Worm (Caenorhabditis elegans) whole organism, L1 larva: ENCODE measurements around the gene F20B6.9.

Experiments used
- F16B12.6 ChIP-seq: fragments of 150-350 bp; optimal IDR thresholded peaks from 2 replicates; lab custom pipeline; 2014; ENCODE audit warnings: missing biosample characterization, missing genetic modification characterization
- Y116A8C.19 ChIP-seq: sonication (generic microtip); optimal IDR thresholded peaks from 2 replicates; lab custom pipeline; 2016; ENCODE audit warnings: missing compliant biosample characterization, missing genetic modification characterization, borderline replicate concordance
- aha-1 ChIP-seq: fragments of 150-350 bp; optimal IDR thresholded peaks from 2 replicates; lab custom pipeline; 2014; ENCODE audit warnings: missing biosample characterization, missing genetic modification characterization
- alr-1 ChIP-seq: fragments of 200-800 bp; sonication (Bioruptor generic); optimal IDR thresholded peaks from 2 replicates; lab custom pipeline; 2018; ENCODE audit warnings: borderline replicate concordance, mild to moderate bottlenecking, missing genetic modification characterization, missing compliant biosample characterization
- ama-1 ChIP-seq: fragments of 150-350 bp; optimal IDR thresholded peaks from 2 replicates; lab custom pipeline; 2014
- blmp-1 ChIP-seq: fragments of 150-350 bp; optimal IDR thresholded peaks from 2 replicates; lab custom pipeline; 2014; ENCODE audit warnings: missing biosample characterization, missing genetic modification characterization
- ceh-63 ChIP-seq: fragments of 200-800 bp; sonication (Bioruptor generic); optimal IDR thresholded peaks from 2 replicates; lab custom pipeline; 2018; ENCODE audit warnings: mild to moderate bottlenecking, missing genetic modification characterization, missing compliant biosample characterization
- ceh-8 ChIP-seq: fragments of 200-800 bp; sonication (Bioruptor generic); optimal IDR thresholded peaks from 2 replicates; lab custom pipeline; 2018; ENCODE audit warnings: mild to moderate bottlenecking, missing genetic modification characterization, moderate library complexity, missing compliant biosample characterization
- ceh-82 ChIP-seq, 3 experiments: fragments of 150-350 bp in 1 of 3; sonication (generic microtip) in 2 of 3; optimal IDR thresholded peaks; 2 replicates each; lab custom pipeline; 2014 to 2017; ENCODE audit warnings: missing biosample characterization in 3 of 3, missing genetic modification characterization in 3 of 3
- ceh-90 ChIP-seq: sonication (generic microtip); optimal IDR thresholded peaks from 2 replicates; lab custom pipeline; 2016; ENCODE audit warnings: missing genetic modification characterization, missing compliant biosample characterization
- dsc-1 ChIP-seq: sonication (generic microtip); optimal IDR thresholded peaks from 2 replicates; lab custom pipeline; 2016; ENCODE audit warnings: mild to moderate bottlenecking, missing genetic modification characterization, missing compliant biosample characterization
- efl-1 ChIP-seq, 4 experiments: fragments of 150-350 bp; optimal IDR thresholded peaks in 3 of 4; peaks in 1 of 4; 1 replicate in 1 of 4; 2 replicates in 3 of 4; lab custom pipeline; 2014; ENCODE audit warnings: missing biosample characterization in 2 of 4, missing genetic modification characterization in 2 of 4, missing genetic modification reagents in 2 of 4
- efl-3 ChIP-seq: fragments of 200-800 bp; sonication (Bioruptor generic); optimal IDR thresholded peaks from 2 replicates; lab custom pipeline; 2018; ENCODE audit warnings: mild to moderate bottlenecking, missing genetic modification characterization, missing compliant biosample characterization
- elt-2 ChIP-seq: sonication (generic microtip); optimal IDR thresholded peaks from 2 replicates; lab custom pipeline; 2016; ENCODE audit warnings: missing genetic modification characterization, mild to moderate bottlenecking, inconsistent platforms, missing compliant biosample characterization, missing genetic modification reagents
- elt-3 ChIP-seq, 6 experiments: fragments of 150-350 bp in 1 of 6; sonication (generic microtip); optimal IDR thresholded peaks; 2 replicates each; lab custom pipeline; 2017 to 2018; ENCODE audit warnings: missing biosample characterization in 6 of 6, missing genetic modification characterization in 6 of 6, inconsistent platforms in 1 of 6
- fkh-4 ChIP-seq: sonication (generic microtip); optimal IDR thresholded peaks from 2 replicates; lab custom pipeline; 2016; ENCODE audit warnings: missing compliant biosample characterization, missing genetic modification characterization, borderline replicate concordance
- fkh-8 ChIP-seq: sonication (generic microtip); optimal IDR thresholded peaks from 2 replicates; lab custom pipeline; 2016; ENCODE audit warnings: mild to moderate bottlenecking, missing genetic modification characterization, missing compliant biosample characterization
- fos-1 ChIP-seq: fragments of 150-350 bp; optimal IDR thresholded peaks from 2 replicates; lab custom pipeline; 2014; ENCODE audit warnings: missing biosample characterization, missing genetic modification characterization
- grh-1 ChIP-seq: fragments of 200-800 bp; sonication (Bioruptor generic); IDR thresholded peaks from 2 replicates; pipeline ENCODE4 v1.3.6; 2022; ENCODE audit warnings: missing genetic modification reagents, missing genetic modification characterization, missing compliant biosample characterization
- hlh-17 ChIP-seq: fragments of 200-800 bp; sonication (Bioruptor generic); optimal IDR thresholded peaks from 2 replicates; lab custom pipeline; 2018; ENCODE audit warnings: missing genetic modification characterization, mild to moderate bottlenecking, missing compliant biosample characterization, moderate library complexity, borderline replicate concordance
- hlh-4 ChIP-seq: sonication (generic microtip); optimal IDR thresholded peaks from 2 replicates; lab custom pipeline; 2016; ENCODE audit warnings: mild to moderate bottlenecking, missing genetic modification characterization, missing compliant biosample characterization
- hpl-2 ChIP-seq: fragments of 150-350 bp; optimal IDR thresholded peaks from 2 replicates; lab custom pipeline; 2014; ENCODE audit warnings: missing biosample characterization, missing genetic modification reagents, missing genetic modification characterization
- irx-1 ChIP-seq: sonication (generic microtip); optimal IDR thresholded peaks from 2 replicates; lab custom pipeline; 2016; ENCODE audit warnings: missing genetic modification characterization, missing compliant biosample characterization
- lir-3 ChIP-seq: sonication (generic microtip); optimal IDR thresholded peaks from 2 replicates; lab custom pipeline; 2016; ENCODE audit warnings: mild to moderate bottlenecking, missing genetic modification characterization, moderate library complexity, missing compliant biosample characterization; ENCODE audit not compliant: poor library complexity
- lsy-2 ChIP-seq, 2 experiments: fragments of 150-350 bp; optimal IDR thresholded peaks; 2 replicates each; lab custom pipeline; 2014; ENCODE audit warnings: missing biosample characterization in 2 of 2, missing genetic modification characterization in 2 of 2
- mab-9 ChIP-seq: fragments of 200-800 bp; sonication (Bioruptor generic); IDR thresholded peaks from 2 replicates; pipeline ENCODE4 v1.3.6; 2022; ENCODE audit warnings: missing genetic modification reagents, missing genetic modification characterization, missing compliant biosample characterization
- mdl-1 ChIP-seq, 2 experiments: fragments of 150-350 bp; optimal IDR thresholded peaks; 2 replicates each; lab custom pipeline; 2014 to 2017; ENCODE audit warnings: missing biosample characterization in 2 of 2, missing genetic modification characterization in 2 of 2, inconsistent platforms in 1 of 2
- mef-2 ChIP-seq: fragments of 150-350 bp; optimal IDR thresholded peaks from 2 replicates; lab custom pipeline; 2014; ENCODE audit warnings: missing biosample characterization, missing genetic modification characterization
- nhr-12 ChIP-seq: sonication (generic microtip); optimal IDR thresholded peaks from 2 replicates; lab custom pipeline; 2017; ENCODE audit warnings: missing biosample characterization, missing genetic modification characterization
- nhr-19 ChIP-seq: fragments of 200-800 bp; sonication (Bioruptor generic); conservative IDR thresholded peaks from 2 replicates; pipeline ENCODE4 v1.3.6; 2022; ENCODE audit warnings: missing genetic modification characterization, missing compliant biosample characterization
- nhr-237 ChIP-seq: fragments of 150-350 bp; optimal IDR thresholded peaks from 2 replicates; lab custom pipeline; 2014; ENCODE audit warnings: missing biosample characterization, missing genetic modification characterization
- nhr-47 ChIP-seq: sonication (generic microtip); optimal IDR thresholded peaks from 2 replicates; lab custom pipeline; 2016; ENCODE audit warnings: mild to moderate bottlenecking, missing genetic modification characterization, moderate library complexity, missing compliant biosample characterization
- nhr-76 ChIP-seq: sonication (generic microtip); optimal IDR thresholded peaks from 2 replicates; lab custom pipeline; 2017; ENCODE audit warnings: missing biosample characterization, missing genetic modification characterization
- nhr-77 ChIP-seq: fragments of 150-350 bp; optimal IDR thresholded peaks from 2 replicates; lab custom pipeline; 2014; ENCODE audit warnings: missing biosample characterization, missing genetic modification characterization
- nhr-85 ChIP-seq: sonication (generic microtip); peaks from one replicate; lab custom pipeline; 2016; ENCODE audit warnings: missing genetic modification characterization, inconsistent platforms, missing compliant biosample characterization
- pax-3 ChIP-seq: fragments of 200-800 bp; sonication (Bioruptor generic); optimal IDR thresholded peaks from 2 replicates; lab custom pipeline; 2018; ENCODE audit warnings: mild to moderate bottlenecking, missing genetic modification characterization, moderate library complexity, missing compliant biosample characterization
- pqm-1 ChIP-seq: sonication (generic microtip); optimal IDR thresholded peaks from 3 replicates; lab custom pipeline; 2017; ENCODE audit warnings: missing biosample characterization, missing genetic modification characterization
- rnt-1 ChIP-seq: sonication (generic microtip); optimal IDR thresholded peaks from 2 replicates; lab custom pipeline; 2016; ENCODE audit warnings: mild to moderate bottlenecking, missing genetic modification characterization, moderate library complexity, missing compliant biosample characterization
- skn-1 ChIP-seq: fragments of 150-350 bp; optimal IDR thresholded peaks from 2 replicates; lab custom pipeline; 2014; ENCODE audit warnings: missing biosample characterization, missing genetic modification characterization
- snpc-4 ChIP-seq: fragments of 150-350 bp; optimal IDR thresholded peaks from 2 replicates; lab custom pipeline; 2014; ENCODE audit warnings: missing biosample characterization, missing genetic modification characterization
- sox-4 ChIP-seq: sonication (generic microtip); optimal IDR thresholded peaks from 2 replicates; lab custom pipeline; 2016; ENCODE audit warnings: missing genetic modification characterization, missing compliant biosample characterization
- sptf-1 ChIP-seq: fragments of 150-350 bp; optimal IDR thresholded peaks from 2 replicates; lab custom pipeline; 2014; ENCODE audit warnings: missing biosample characterization, missing genetic modification characterization
- sup-37 ChIP-seq: fragments of 200-800 bp; sonication (Bioruptor generic); optimal IDR thresholded peaks from 2 replicates; lab custom pipeline; 2018; ENCODE audit warnings: mild to moderate bottlenecking, missing genetic modification characterization, missing compliant biosample characterization
- swsn-7 ChIP-seq: sonication (generic microtip); optimal IDR thresholded peaks from 2 replicates; lab custom pipeline; 2016; ENCODE audit warnings: missing genetic modification characterization, missing compliant biosample characterization
- tbx-2 ChIP-seq: sonication (generic microtip); optimal IDR thresholded peaks from 2 replicates; lab custom pipeline; 2016; ENCODE audit warnings: missing genetic modification characterization, missing compliant biosample characterization
- tlp-1 ChIP-seq: fragments of 150-350 bp; optimal IDR thresholded peaks from 2 replicates; lab custom pipeline; 2014; ENCODE audit warnings: missing biosample characterization, missing genetic modification characterization
- unc-130 ChIP-seq: fragments of 150-350 bp; optimal IDR thresholded peaks from 2 replicates; lab custom pipeline; 2017; ENCODE audit warnings: missing biosample characterization, missing genetic modification characterization, inconsistent platforms
- unc-62 ChIP-seq: fragments of 150-350 bp; optimal IDR thresholded peaks from 2 replicates; lab custom pipeline; 2014; ENCODE audit warnings: missing biosample characterization, missing genetic modification reagents, missing genetic modification characterization
- unc-86 ChIP-seq: sonication (generic microtip); optimal IDR thresholded peaks from 2 replicates; lab custom pipeline; 2016; ENCODE audit warnings: missing genetic modification characterization, missing compliant biosample characterization
- vab-15 ChIP-seq: sonication (generic microtip); optimal IDR thresholded peaks from 2 replicates; lab custom pipeline; 2017; ENCODE audit warnings: missing genotype, mild to moderate bottlenecking, missing genetic modification characterization, missing compliant biosample characterization
- xbp-1 ChIP-seq: sonication (generic microtip); optimal IDR thresholded peaks from 2 replicates; lab custom pipeline; 2016; ENCODE audit warnings: missing genetic modification characterization, missing compliant biosample characterization
- zip-4 ChIP-seq: fragments of 200-800 bp; sonication (Bioruptor generic); optimal IDR thresholded peaks from 2 replicates; lab custom pipeline; 2018; ENCODE audit warnings: mild to moderate bottlenecking, missing genetic modification characterization, moderate library complexity, missing compliant biosample characterization
- ztf-4 ChIP-seq: fragments of 150-350 bp; optimal IDR thresholded peaks from 2 replicates; lab custom pipeline; 2014; ENCODE audit warnings: missing biosample characterization, missing genetic modification characterization

Gene F20B6.9

DNA sequence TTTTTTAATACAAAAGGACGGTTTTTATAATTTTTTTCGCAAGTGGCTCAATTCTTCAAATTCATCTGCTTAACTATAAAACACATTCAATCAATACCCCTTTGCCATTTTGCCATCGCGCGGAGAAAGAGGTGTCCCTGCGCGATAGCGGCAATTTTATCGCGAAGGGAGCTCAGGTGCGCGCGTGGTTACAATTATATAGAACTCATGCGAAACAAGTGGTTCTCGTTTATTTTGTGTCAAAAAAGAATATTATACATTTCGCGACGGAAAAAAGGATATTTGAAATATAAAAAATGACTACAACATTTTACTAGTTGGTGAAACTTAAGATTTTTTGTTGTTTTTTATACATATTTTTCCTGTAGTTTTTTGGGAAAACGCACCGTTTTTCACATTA is 1.8 kb upstream of the F20B6.9 start:
- TF ChIP-seq fkh-4 (tag; lab: Kevin White, UChicago) (peak; percentile 94), swsn-7 (tag; lab: Kevin White, UChicago) (peak; percentile 99), mab-9 (GFP tag; lab: Robert Waterston, UW) (peak; percentile 98), ama-1 (lab: Kevin White, UChicago) (peak; percentile 27), sup-37 (GFP tag; lab: Kevin White, UChicago) (peak; percentile 98), hlh-4 (tag; lab: Kevin White, UChicago) (peak; percentile 89), efl-3 (peak; percentile 95), ceh-63 (GFP tag; lab: Kevin White, UChicago) (peak; percentile 88), zip-4 (GFP tag; lab: Kevin White, UChicago) (peak; percentile 96), Y116A8C.19 (tag; lab: Kevin White, UChicago) (peak; percentile 42), nhr-77 (tag; lab: Kevin White, UChicago) (peak; percentile 99), nhr-85 (tag; lab: Kevin White, UChicago) (peak; percentile 98), aha-1 (tag; lab: Kevin White, UChicago) (peak; percentile 94), grh-1 (GFP tag; lab: Robert Waterston, UW) (peak; percentile 97), xbp-1 (tag; lab: Kevin White, UChicago) (peak; percentile 98), nhr-237 (tag; lab: Kevin White, UChicago) (peak; percentile 100), sox-4 (tag; lab: Kevin White, UChicago) (peak; percentile 100), F16B12.6 (tag; lab: Kevin White, UChicago) (peak; percentile 59), unc-86 (peak; percentile 99), mef-2 (peak; percentile 88), hpl-2 (GFP tag; lab: Kevin White, UChicago) (peak; percentile 95), mdl-1 (tag; optimal IDR thresholded peaks at IDR 0.05; lab: Kevin White, UChicago) (peak in 1 of 2 experiments; percentile 95), rnt-1 (peak; percentile 99), lsy-2 (tag; optimal IDR thresholded peaks at IDR 0.05; lab: Kevin White, UChicago) (peak; percentile 93 to 96), snpc-4 (peak; percentile 92), nhr-19 (GFP tag; lab: Robert Waterston, UW) (peak; percentile 99), irx-1 (peak; percentile 100), alr-1 (tag; lab: Kevin White, UChicago) (no peak), hlh-17 (GFP tag; lab: Kevin White, UChicago) (no peak), ceh-90 (tag; lab: Kevin White, UChicago) (no peak), dsc-1 (peak; percentile 100), fkh-8 (peak; percentile 96), sptf-1 (tag; lab: Kevin White, UChicago) (no peak), tlp-1 (tag; lab: Kevin White, UChicago) (no peak), unc-62 (peak; percentile 34), pqm-1 (tag; lab: Kevin White, UChicago) (peak; percentile 90), elt-3 (tag; optimal IDR thresholded peaks at IDR 0.05; lab: Kevin White, UChicago) (peak; percentile 75 to 99 (median 90)), vab-15 (tag; lab: Kevin White, UChicago) (peak; percentile 84), ceh-8 (peak; percentile 100), efl-1 (optimal IDR thresholded peaks at IDR 0.05; lab: Kevin White, UChicago) (peak; percentile 86 to 90), efl-1 (GFP tag; optimal IDR thresholded peaks at IDR 0.05 in 1 of 2; lab: Kevin White, UChicago) (peak; percentile 46 to 97), unc-130 (tag; lab: Kevin White, UChicago) (peak; percentile 95), blmp-1 (tag; lab: Kevin White, UChicago) (peak; percentile 42), lir-3 (peak; percentile 94), pax-3 (peak; percentile 94), ztf-4 (tag; lab: Kevin White, UChicago) (peak; percentile 99), nhr-47 (tag; lab: Kevin White, UChicago) (peak; percentile 100), nhr-76 (tag; lab: Kevin White, UChicago) (peak; percentile 95), nhr-12 (tag; lab: Kevin White, UChicago) (peak; percentile 85), fos-1 (tag; lab: Kevin White, UChicago) (peak; percentile 97), elt-2 (peak; percentile 91), tbx-2 (peak; percentile 100), ceh-82 (tag; optimal IDR thresholded peaks at IDR 0.05; lab: Kevin White, UChicago) (peak; percentile 99 to 100 (median 100)), skn-1 (peak; percentile 99)
